Worm (Caenorhabditis elegans): Measurements from ENCODE around the gene C25D7.5.

ce11 chrV:15067165-15067564, 14.7 kb downstream of the C25D7.5 start, which contains the start of gene C25D7.10:
- TF ChIP-seq nhr-179 (tag; optimal IDR thresholded peaks at IDR 0.05) = no peak
- no peak for TF ChIP-seq gei-17 (GFP tag; optimal IDR thresholded peaks at IDR 0.05)
- no peak for TF ChIP-seq B0035.1 (tag; optimal IDR thresholded peaks at IDR 0.05)
- no peak for TF ChIP-seq fkh-3 (tag; optimal IDR thresholded peaks at IDR 0.05)
- TF ChIP-seq sptf-2 (GFP tag; optimal IDR thresholded peaks at IDR 0.05) = no peak
- TF ChIP-seq unc-130 (GFP tag; optimal IDR thresholded peaks at IDR 0.05) = no peak
- no peak for TF ChIP-seq lin-40 (tag; optimal IDR thresholded peaks at IDR 0.05)
- no peak for TF ChIP-seq F39B2.1 (GFP tag; IDR thresholded peaks at IDR 0.05)

All from whole organism, young adult.